Fruit fly (Drosophila melanogaster) ovary, adult (tissue): ENCODE data around the gene Uba4.

Experiments used
- CG17801 ChIP-seq: fragments of 200-800 bp; optimal IDR thresholded peaks from 2 replicates; lab custom pipeline; 2019; ENCODE audit warnings: missing biosample characterization, mild to moderate bottlenecking, missing genetic modification characterization, moderate library complexity; ENCODE audit not compliant: partially characterized antibody

Gene Uba4

DNA sequence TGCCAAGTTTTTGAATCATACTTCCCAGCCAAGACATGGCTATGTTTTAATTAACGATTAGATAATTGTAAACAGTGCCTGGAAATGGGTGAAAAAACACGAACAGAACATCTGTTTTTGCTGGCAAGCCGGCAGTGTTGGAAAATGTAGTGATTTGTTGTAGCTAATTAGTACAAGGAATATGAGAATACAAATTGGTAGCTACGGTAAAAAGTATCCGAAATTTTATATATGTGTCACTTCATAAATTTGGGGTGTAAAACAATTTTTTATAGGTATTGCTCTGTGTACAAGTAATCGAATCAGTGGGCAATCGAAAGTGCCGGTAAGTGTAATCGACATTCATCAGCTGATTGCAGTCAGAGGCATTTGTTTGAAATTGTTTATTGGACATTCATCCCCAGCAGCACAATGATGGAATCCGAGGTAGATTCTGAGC is at the start of gene Uba4, which contains the start of gene mRpL51:
Gene Uba4, plus strand, starts transcription at position 156 of the 439 bp plus-strand sequence.
Gene mRpL51, minus strand, starts transcription at position 125 of the 439 bp plus-strand sequence.
- TF ChIP-seq CG17801, result peak; percentile 53

DNA sequence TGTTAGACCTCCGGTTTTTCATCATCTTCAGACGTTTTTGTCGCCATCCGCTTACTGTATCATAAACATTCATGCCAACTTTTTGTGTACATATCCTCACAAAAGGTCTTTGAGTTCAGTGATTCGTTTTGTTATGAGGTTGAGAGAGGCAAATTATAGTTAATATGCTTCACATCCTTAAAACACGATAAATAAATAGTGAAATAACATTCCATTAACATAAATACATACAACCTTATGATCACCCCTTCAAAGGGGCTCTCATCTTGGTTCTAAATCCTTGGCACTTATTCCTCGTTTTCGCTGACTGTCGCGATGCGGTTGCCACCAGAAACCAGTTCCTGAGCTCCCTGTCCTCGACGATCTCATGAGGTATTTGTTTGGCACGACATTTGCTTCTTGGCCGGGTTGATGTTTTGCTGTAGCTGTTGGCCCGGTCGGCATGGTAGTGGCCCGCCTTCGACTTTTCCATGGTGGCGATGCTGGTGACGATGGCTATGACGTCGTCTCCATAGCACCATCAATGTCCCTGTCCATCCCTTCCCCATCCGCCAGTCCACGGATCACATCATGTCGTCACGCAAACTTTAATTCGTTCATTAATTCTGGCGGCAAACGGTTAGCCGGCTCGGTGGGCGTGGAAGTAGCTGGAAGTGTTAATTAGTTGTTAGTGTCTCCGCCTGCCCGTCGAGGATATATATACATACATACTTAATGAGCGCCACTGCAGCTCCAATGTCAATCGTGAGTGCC is 48.1 kb upstream of the Uba4 start:
- no peak for TF ChIP-seq CG17801

DNA sequence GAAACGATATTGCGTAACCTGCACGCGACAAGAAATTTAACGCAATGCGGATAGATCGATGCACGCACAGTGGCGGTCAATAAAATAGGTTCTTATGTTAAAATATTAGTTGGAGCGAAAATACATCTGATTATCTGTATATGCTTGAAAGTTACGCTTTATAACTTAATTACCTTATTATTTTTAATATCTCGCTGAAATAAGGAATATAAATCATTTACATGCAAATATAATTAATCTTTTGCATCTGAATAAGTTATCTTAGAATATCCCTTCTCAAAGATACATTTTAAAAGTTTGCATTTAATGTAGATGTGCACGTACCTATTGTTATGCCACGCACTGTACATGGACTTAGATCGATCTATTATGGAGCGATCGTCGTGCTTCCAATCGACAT is 45.5 kb upstream of the Uba4 start:
- no peak for TF ChIP-seq CG17801

DNA sequence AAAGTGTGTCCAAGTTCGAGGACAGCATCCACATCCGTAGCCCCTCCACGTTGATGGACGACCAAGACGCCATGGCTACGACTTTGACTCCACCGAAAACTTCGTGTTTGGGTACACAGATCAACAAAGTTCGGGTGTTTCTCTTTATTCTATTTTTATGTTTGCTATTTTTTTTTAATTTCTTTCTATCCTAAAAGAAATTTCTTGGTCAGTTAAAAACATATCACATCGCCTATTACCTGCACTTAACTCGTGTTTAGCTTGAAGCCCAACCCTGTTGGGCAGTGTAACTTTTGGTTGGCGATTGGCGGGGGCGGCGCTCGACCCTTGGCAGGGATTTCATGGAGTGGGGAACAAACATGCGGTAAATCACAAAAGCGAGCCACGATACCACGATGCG is 43.8 kb upstream of the Uba4 start:
- no peak for TF ChIP-seq CG17801

dm6 chr2L:8477049-8477448 is 40.2 kb upstream of the Uba4 start, which contains the start of gene CheA29a:
CheA29a (plus strand) TSS chr2L:8477349.
- TF ChIP-seq CG17801, result no peak

DNA sequence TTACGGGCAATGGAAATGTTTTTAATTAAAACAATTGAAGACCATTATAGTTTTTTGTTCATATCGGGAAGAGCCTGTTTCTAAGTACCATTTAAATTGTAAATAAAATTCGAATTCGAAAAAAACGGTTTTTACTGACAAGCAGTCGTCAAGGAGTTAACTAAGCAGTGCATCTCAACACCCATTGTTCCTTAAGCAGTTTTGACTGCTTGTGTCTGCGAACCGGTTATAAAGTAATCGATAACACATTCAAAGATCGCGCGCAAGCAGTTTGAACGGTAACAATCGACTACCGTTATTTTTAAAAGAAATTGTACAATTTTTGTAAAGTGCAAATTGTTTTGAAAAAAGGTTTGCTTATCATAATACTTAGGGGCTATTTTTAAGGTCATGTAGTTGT is 39.2 kb upstream of the Uba4 start:
- no peak for TF ChIP-seq CG17801

DNA sequence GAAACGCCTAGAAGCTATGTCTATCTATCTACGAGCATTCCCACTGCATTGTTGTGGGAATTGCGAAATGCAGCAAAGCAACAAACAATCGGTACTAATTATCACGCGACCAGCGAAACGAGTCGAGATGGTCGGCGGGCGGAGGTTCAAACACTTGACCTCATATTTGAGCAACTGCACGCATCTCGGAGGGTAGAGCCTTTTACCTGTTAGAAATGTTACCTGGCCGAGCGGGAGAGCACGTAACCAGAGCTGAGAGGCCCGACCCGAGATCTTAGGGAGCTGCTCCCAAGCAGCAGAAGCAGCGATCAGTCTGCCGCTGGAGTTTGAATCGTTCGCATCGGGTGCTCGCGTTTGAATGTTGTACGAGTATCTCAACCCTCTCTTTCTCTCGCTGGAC is 38.8 kb upstream of the Uba4 start:
- TF ChIP-seq CG17801, result no peak

DNA sequence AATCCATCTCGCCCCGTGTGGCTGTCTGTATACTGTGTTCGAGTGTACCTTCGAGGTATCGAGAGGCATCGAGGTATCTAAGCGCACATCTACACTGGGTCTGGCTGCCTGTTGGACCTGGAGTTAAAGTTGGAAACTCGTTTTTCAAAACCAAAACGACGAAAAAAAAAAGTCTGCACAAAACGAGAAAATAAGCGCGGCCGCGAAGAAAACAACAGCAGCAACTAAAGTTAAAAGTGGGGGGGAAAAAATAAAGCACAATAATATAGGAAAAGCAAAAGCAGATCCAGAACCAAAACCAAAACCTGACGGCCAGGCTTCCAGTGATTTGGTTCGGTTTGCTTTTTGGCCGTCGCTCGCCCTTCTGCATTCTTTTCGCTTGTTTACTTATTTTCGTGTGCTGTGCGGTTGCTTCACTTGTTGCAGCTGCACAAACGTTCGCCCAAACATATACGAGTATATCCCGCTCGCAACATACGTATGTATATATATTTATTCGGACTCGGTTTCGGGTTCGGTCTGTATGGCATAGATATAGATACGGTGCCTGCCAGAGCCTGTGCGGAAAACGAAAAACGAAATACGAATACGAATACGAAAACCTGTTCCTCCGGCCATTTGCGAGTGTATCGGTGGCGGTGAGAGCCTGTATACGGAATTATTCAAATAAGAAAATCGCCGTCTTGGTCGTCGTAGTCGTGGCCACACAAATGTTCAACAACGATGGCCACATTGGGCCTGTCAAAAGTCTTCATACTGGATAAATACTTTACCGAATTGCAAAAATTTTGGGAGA is 38.1 kb upstream of the Uba4 start:
- TF ChIP-seq CG17801, result no peak

DNA sequence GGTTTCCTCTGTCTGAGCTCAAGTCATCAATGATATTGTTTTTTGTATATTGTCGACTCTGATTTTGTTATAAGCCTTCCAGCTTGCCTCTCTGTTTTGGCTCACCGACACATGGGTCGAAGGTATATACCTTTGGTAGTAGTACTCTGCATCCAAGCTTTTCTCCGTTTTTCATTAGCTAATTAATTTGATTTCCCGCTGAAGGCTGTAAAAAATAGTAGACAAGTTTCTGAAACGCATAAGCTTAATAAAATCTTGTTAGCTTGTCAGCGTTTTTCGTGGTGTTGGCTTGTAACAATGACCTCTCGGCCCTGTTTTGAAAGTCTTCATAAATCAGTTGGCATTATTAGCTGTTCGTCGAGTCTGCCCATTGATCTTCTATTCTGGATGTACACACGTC is 36.4 kb upstream of the Uba4 start:
- TF ChIP-seq CG17801, result no peak

- TF ChIP-seq CG17801, result no peak
Observed at dm6 chr2L:8481623-8482424, 35.4 kb upstream of the Uba4 start, which contains the start of gene CG43796. CG43796 (plus strand) TSS chr2L:8482374.

dm6 chr2L:8485562-8485961 is 31.6 kb upstream of the Uba4 start:
- peak; percentile 60 for TF ChIP-seq CG17801

- peak; percentile 44 for TF ChIP-seq CG17801
Observed at dm6 chr2L:8488735-8489134, 28.5 kb upstream of the Uba4 start, which contains the start of gene CG13088. CG13088 (plus strand) TSS chr2L:8488981.

DNA sequence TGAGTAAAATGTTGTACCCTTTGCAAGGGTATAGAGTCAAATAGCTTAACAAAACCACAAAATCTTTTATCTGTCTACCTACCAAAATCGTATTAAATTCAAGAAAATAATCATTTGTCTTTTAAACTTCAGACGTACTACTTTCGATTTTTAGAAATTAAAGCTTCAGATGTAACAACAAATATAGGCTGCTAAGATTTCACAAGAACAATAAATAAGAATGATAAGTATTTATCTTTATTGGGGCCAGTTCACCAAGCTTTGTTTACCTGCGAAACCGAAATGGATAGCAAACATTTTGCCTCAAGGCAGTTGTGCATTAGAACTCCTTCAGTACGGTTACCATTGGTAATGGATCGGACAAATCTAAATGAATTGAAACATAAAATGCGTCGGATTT is 26.8 kb upstream of the Uba4 start, which contains the start of gene CG43400:
Gene CG43400, plus strand, starts transcription at position 301 of the 400 bp plus-strand sequence.
- TF ChIP-seq CG17801, result no peak

- no peak for TF ChIP-seq CG17801
Observed at dm6 chr2L:8496269-8496668, 20.9 kb upstream of the Uba4 start, which contains the start of gene Bace. Bace (minus strand) TSS chr2L:8496307.

DNA sequence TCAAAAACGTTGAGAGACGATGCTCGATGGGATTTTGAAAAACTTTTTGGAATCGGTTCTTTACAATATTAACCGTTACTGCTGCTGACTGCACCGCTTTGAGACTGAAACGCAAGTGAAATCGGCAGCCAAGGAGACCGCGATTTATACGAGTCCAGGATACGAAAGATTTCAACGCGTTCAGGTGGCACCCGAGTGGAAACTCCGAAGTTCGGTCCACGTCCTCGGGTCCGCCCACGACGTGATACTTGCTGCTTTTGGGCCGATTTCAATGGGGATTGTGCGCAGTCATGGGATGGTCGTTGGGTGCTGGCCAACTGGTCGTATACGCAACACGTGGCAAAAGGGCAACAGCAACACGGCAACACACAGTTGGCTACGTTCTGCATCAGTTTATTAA is 10.5 kb upstream of the Uba4 start, which contains the start of gene Dh31:
Gene Dh31, minus strand, starts transcription at position 117 of the 400 bp plus-strand sequence.
- TF ChIP-seq CG17801, result no peak

DNA sequence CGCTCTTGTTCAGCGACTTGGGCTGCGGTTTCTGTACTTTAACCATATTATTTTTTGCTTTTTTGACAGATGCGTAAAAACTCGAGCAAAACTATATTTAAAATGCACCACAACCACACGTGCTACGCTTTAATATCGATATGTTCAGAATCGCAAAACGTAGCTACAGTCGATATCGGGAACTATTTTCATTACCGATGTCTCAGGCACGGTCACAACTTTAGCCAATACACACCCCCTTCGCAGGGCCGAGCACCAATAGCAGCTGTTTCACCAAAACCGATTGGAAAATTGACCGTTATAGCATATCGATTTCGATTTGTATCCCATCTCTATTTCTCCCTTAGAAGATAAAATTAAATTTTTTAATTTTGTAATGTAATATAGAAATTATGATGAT is 5.5 kb upstream of the Uba4 start, which contains the start of gene CG13096:
Gene CG13096, minus strand, starts transcription at position 144 of the 400 bp plus-strand sequence.
- TF ChIP-seq CG17801, result no peak
